Fruit fly (Drosophila melanogaster) whole organism, embryonic: ENCODE data around the gene Tdg.

Source experiments
- Aef1 ChIP-seq: fragments of 200-800 bp; sonication (Bioruptor generic); IDR thresholded peaks from 3 replicates; pipeline ENCODE4 v1.3.6; 2022; ENCODE audit warnings: missing biosample characterization, missing genetic modification characterization
- B-H2 ChIP-seq: fragments of 200-800 bp; sonication (Bioruptor generic); optimal IDR thresholded peaks from 2 replicates; lab custom pipeline; 2018; ENCODE audit warnings: missing biosample characterization, mild to moderate bottlenecking, missing genetic modification characterization
- BEAF-32 ChIP-seq: fragments of 200-800 bp; sonication (Bioruptor generic); optimal IDR thresholded peaks from 3 replicates; lab custom pipeline; 2017; ENCODE audit warnings: missing biosample characterization, missing genetic modification characterization, mild to moderate bottlenecking, moderate library complexity, missing genetic modification reagents
- CG10543 ChIP-seq: fragments of 200-800 bp; sonication (Bioruptor generic); optimal IDR thresholded peaks from 3 replicates; lab custom pipeline; 2017; ENCODE audit warnings: missing biosample characterization, mild to moderate bottlenecking, missing genetic modification characterization, moderate library complexity
- CG10565 ChIP-seq: fragments of 200-800 bp; sonication (Bioruptor generic); optimal IDR thresholded peaks from 3 replicates; lab custom pipeline; 2016; ENCODE audit warnings: missing biosample characterization, mild to moderate bottlenecking, missing genetic modification characterization
- CG11247 ChIP-seq: fragments of 200-800 bp; sonication (Bioruptor generic); IDR thresholded peaks from 2 replicates; pipeline ENCODE4 v1.3.6; 2022; ENCODE audit warnings: missing biosample characterization, missing genetic modification characterization
- CG1233 ChIP-seq: fragments of 200-800 bp; sonication (Bioruptor generic); optimal IDR thresholded peaks from 4 replicates; lab custom pipeline; 2018; ENCODE audit warnings: missing biosample characterization, mild to moderate bottlenecking, missing genetic modification characterization
- CG14710 ChIP-seq: fragments of 200-800 bp; sonication (Bioruptor generic); optimal IDR thresholded peaks from 3 replicates; lab custom pipeline; 2019; ENCODE audit warnings: missing biosample characterization, mild to moderate bottlenecking, missing genetic modification characterization, moderate library complexity
- CG15601 ChIP-seq: fragments of 200-800 bp; sonication (Bioruptor generic); optimal IDR thresholded peaks from 3 replicates; lab custom pipeline; 2019; ENCODE audit warnings: missing biosample characterization, mild to moderate bottlenecking, missing genetic modification characterization, moderate library complexity
- CG16779 ChIP-seq: fragments of 200-800 bp; sonication (Bioruptor generic); IDR thresholded peaks from 2 replicates; pipeline ENCODE4 v1.3.6; 2022; ENCODE audit warnings: missing biosample characterization, missing genetic modification characterization
- CG17802 ChIP-seq: fragments of 200-800 bp; sonication (Bioruptor generic); optimal IDR thresholded peaks from 2 replicates; lab custom pipeline; 2018; ENCODE audit warnings: missing biosample characterization, mild to moderate bottlenecking, missing genetic modification characterization, moderate library complexity
- CG17829 ChIP-seq: fragments of 200-800 bp; optimal IDR thresholded peaks from 2 replicates; lab custom pipeline; 2019; ENCODE audit warnings: missing biosample characterization, mild to moderate bottlenecking, missing genetic modification characterization, moderate library complexity
- CG3065 ChIP-seq: fragments of 200-800 bp; sonication (Bioruptor generic); optimal IDR thresholded peaks from 2 replicates; lab custom pipeline; 2016; ENCODE audit warnings: missing biosample characterization, missing genetic modification characterization
- CG4328 ChIP-seq: fragments of 200-800 bp; sonication (Bioruptor generic); optimal IDR thresholded peaks from 3 replicates; lab custom pipeline; 2017; ENCODE audit warnings: missing biosample characterization, missing genetic modification reagents, missing genetic modification characterization
- CG4617 ChIP-seq: fragments of 200-800 bp; sonication (Bioruptor generic); optimal IDR thresholded peaks from 3 replicates; lab custom pipeline; 2016; ENCODE audit warnings: missing biosample characterization, missing genetic modification characterization, borderline replicate concordance
- CG6689 ChIP-seq: fragments of 200-800 bp; sonication (Bioruptor generic); IDR thresholded peaks from 2 replicates; pipeline ENCODE4 v1.3.6; 2022; ENCODE audit warnings: missing biosample characterization, missing genetic modification characterization
- CG7357 ChIP-seq: fragments of 200-800 bp; sonication (Bioruptor generic); IDR thresholded peaks from 3 replicates; pipeline ENCODE4 v1.3.6; 2022; ENCODE audit warnings: missing biosample characterization, missing genetic modification characterization
- CG7963 ChIP-seq: fragments of 200-800 bp; sonication (Bioruptor generic); IDR thresholded peaks from 3 replicates; pipeline ENCODE4 v1.3.6; 2022; ENCODE audit warnings: missing biosample characterization, missing genetic modification characterization; ENCODE audit not compliant: partially characterized antibody
- Hey ChIP-seq: fragments of 200-800 bp; sonication (Bioruptor generic); optimal IDR thresholded peaks from 3 replicates; lab custom pipeline; 2018; ENCODE audit warnings: missing biosample characterization, mild to moderate bottlenecking, missing genetic modification characterization
- Hr51 ChIP-seq, 2 experiments: fragments of 200-800 bp; sonication (Bioruptor generic); optimal IDR thresholded peaks; 2 replicates in 1 of 2; 3 replicates in 1 of 2; lab custom pipeline; 2016 to 2018; ENCODE audit warnings: missing biosample characterization in 2 of 2, missing genetic modification characterization in 2 of 2, mild to moderate bottlenecking in 1 of 2, moderate library complexity in 1 of 2
- Kr ChIP-seq: fragments of 200-800 bp; sonication (Bioruptor generic); optimal IDR thresholded peaks from 2 replicates; lab custom pipeline; 2017; ENCODE audit warnings: missing biosample characterization, mild to moderate bottlenecking, missing genetic modification characterization
- MTF-1 ChIP-seq: fragments of 200-800 bp; sonication (Bioruptor generic); optimal IDR thresholded peaks from 2 replicates; lab custom pipeline; 2018; ENCODE audit warnings: missing biosample characterization, mild to moderate bottlenecking, missing genetic modification characterization, borderline replicate concordance
- Max ChIP-seq: fragments of 200-800 bp; sonication (Bioruptor generic); optimal IDR thresholded peaks from 2 replicates; lab custom pipeline; 2016; ENCODE audit warnings: missing biosample characterization, mild to moderate bottlenecking, missing genetic modification characterization
- Nf-YA ChIP-seq: fragments of 200-800 bp; sonication (Bioruptor generic); IDR thresholded peaks from 2 replicates; pipeline ENCODE4 v1.3.6; 2022; ENCODE audit warnings: missing biosample characterization, missing genetic modification characterization
- Sry-δ ChIP-seq: fragments of 200-800 bp; sonication (Bioruptor generic); optimal IDR thresholded peaks from 2 replicates; lab custom pipeline; 2016; ENCODE audit warnings: missing biosample characterization, missing genetic modification characterization
- Taf1 ChIP-seq: fragments of 200-800 bp; sonication (Bioruptor generic); IDR thresholded peaks from 2 replicates; pipeline ENCODE4 v1.3.6; 2022; ENCODE audit warnings: missing biosample characterization, missing genetic modification characterization
- bsh ChIP-seq, 2 experiments: fragments of 200-800 bp; sonication (Bioruptor generic); optimal IDR thresholded peaks; 2 replicates each; lab custom pipeline; 2017 to 2018; ENCODE audit warnings: mild to moderate bottlenecking in 2 of 2, missing biosample characterization in 2 of 2, missing genetic modification characterization in 2 of 2, moderate library complexity in 1 of 2
- caup ChIP-seq: fragments of 200-800 bp; sonication (Bioruptor generic); optimal IDR thresholded peaks from 3 replicates; lab custom pipeline; 2017; ENCODE audit warnings: missing biosample characterization, mild to moderate bottlenecking, missing genetic modification characterization, moderate library complexity; ENCODE audit not compliant: severe bottlenecking
- crp ChIP-seq, 2 experiments: fragments of 200-800 bp; sonication (Bioruptor generic); optimal IDR thresholded peaks; 2 replicates in 1 of 2; 3 replicates in 1 of 2; lab custom pipeline; 2017; ENCODE audit warnings: missing biosample characterization in 2 of 2, missing genetic modification characterization in 2 of 2, mild to moderate bottlenecking in 1 of 2, moderate library complexity in 1 of 2
- dmrt11E ChIP-seq: fragments of 200-800 bp; sonication (Bioruptor generic); optimal IDR thresholded peaks from 3 replicates; lab custom pipeline; 2018; ENCODE audit warnings: missing biosample characterization, mild to moderate bottlenecking, missing genetic modification characterization, moderate library complexity
- eve ChIP-seq, 2 experiments: fragments of >200 bp; optimal IDR thresholded peaks; 2 replicates each; lab custom pipeline; 2017; ENCODE audit warnings: missing biosample characterization in 2 of 2, missing genetic modification characterization in 2 of 2
- fu2 ChIP-seq: fragments of 200-800 bp; sonication (Bioruptor generic); optimal IDR thresholded peaks from 2 replicates; lab custom pipeline; 2016; ENCODE audit warnings: missing biosample characterization, missing genetic modification characterization
- gce ChIP-seq: fragments of 200-800 bp; sonication (Bioruptor generic); IDR thresholded peaks from 3 replicates; pipeline ENCODE4 v1.3.6; 2022; ENCODE audit warnings: missing biosample characterization, missing genetic modification characterization
- gcm ChIP-seq: fragments of 200-800 bp; sonication (Bioruptor generic); optimal IDR thresholded peaks from 2 replicates; lab custom pipeline; 2019; ENCODE audit warnings: missing biosample characterization, mild to moderate bottlenecking, missing genetic modification characterization, moderate library complexity
- gfzf ChIP-seq: fragments of 200-800 bp; sonication (Bioruptor generic); optimal IDR thresholded peaks from 2 replicates; lab custom pipeline; 2016; ENCODE audit warnings: missing biosample characterization, mild to moderate bottlenecking, missing genetic modification characterization, moderate library complexity
- hbn ChIP-seq: fragments of 200-800 bp; sonication (Bioruptor generic); IDR thresholded peaks from 2 replicates; pipeline ENCODE4 v1.3.6; 2022; ENCODE audit warnings: missing biosample characterization, missing genetic modification characterization; ENCODE audit not compliant: partially characterized antibody
- inv ChIP-seq: fragments of 200-800 bp; sonication (Bioruptor generic); IDR thresholded peaks from 2 replicates; pipeline ENCODE4 v1.3.6; 2022; ENCODE audit warnings: missing biosample characterization, missing genetic modification characterization; ENCODE audit not compliant: partially characterized antibody
- jumu ChIP-seq: fragments of 200-800 bp; sonication (Bioruptor generic); optimal IDR thresholded peaks from 3 replicates; lab custom pipeline; 2016; ENCODE audit warnings: missing biosample characterization, missing genetic modification characterization
- kni ChIP-seq: fragments of 200-800 bp; sonication (Bioruptor generic); optimal IDR thresholded peaks from 3 replicates; lab custom pipeline; 2017; ENCODE audit warnings: mild to moderate bottlenecking, missing biosample characterization, missing genetic modification reagents, missing genetic modification characterization
- oc ChIP-seq: fragments of 200-800 bp; sonication (Bioruptor generic); optimal IDR thresholded peaks from 2 replicates; lab custom pipeline; 2018; ENCODE audit warnings: missing biosample characterization, mild to moderate bottlenecking, missing genetic modification characterization, moderate library complexity
- pho ChIP-seq: fragments of 200-800 bp; sonication (Bioruptor generic); optimal IDR thresholded peaks from 2 replicates; lab custom pipeline; 2016; ENCODE audit warnings: missing biosample characterization, missing genetic modification characterization
- ranshi ChIP-seq: fragments of 200-800 bp; sonication (Bioruptor generic); IDR thresholded peaks from 2 replicates; pipeline ENCODE4 v1.3.6; 2022; ENCODE audit warnings: missing biosample characterization, missing genetic modification characterization
- repo ChIP-seq: fragments of 200-800 bp; sonication (Bioruptor generic); optimal IDR thresholded peaks from 2 replicates; lab custom pipeline; 2016; ENCODE audit warnings: missing biosample characterization, missing genetic modification characterization
- sens-2 ChIP-seq: fragments of 200-800 bp; sonication (Bioruptor generic); IDR thresholded peaks from 2 replicates; pipeline ENCODE4 v1.3.6; 2022; ENCODE audit warnings: missing biosample characterization, missing genetic modification characterization
- shn ChIP-seq: fragments of 200-800 bp; sonication (Bioruptor generic); optimal IDR thresholded peaks from 3 replicates; lab custom pipeline; 2016; ENCODE audit warnings: missing biosample characterization, missing genetic modification characterization
- sna ChIP-seq: fragments of 200-800 bp; sonication (Bioruptor generic); IDR thresholded peaks from 2 replicates; pipeline ENCODE4 v1.3.6; 2022; ENCODE audit warnings: missing biosample characterization, missing genetic modification characterization; ENCODE audit not compliant: partially characterized antibody
- ttk ChIP-seq: fragments of 200-800 bp; sonication (Bioruptor generic); IDR thresholded peaks from 2 replicates; pipeline ENCODE4 v2.1.2; 2022; ENCODE audit warnings: missing biosample characterization, missing genetic modification characterization
- tx ChIP-seq: fragments of 200-800 bp; sonication (Bioruptor generic); optimal IDR thresholded peaks from 2 replicates; lab custom pipeline; 2016; ENCODE audit warnings: missing biosample characterization, missing genetic modification characterization
- zfh1 ChIP-seq: fragments of 200-800 bp; sonication (Bioruptor generic); IDR thresholded peaks from 3 replicates; pipeline ENCODE4 v1.3.6; 2022; ENCODE audit warnings: missing biosample characterization, missing genetic modification characterization

Tdg gene

dm6 chr4:497724-498123, 59.9 kb downstream of the Tdg start (continued):
- peak; percentile 87 for TF ChIP-seq oc (tag; lab: Kevin White, UChicago)
- TF ChIP-seq CG17829 = peak; percentile 86
- peak; percentile 68 for TF ChIP-seq CG4617 (GFP tag; lab: Kevin White, UChicago)
- TF ChIP-seq repo (GFP tag; lab: Kevin White, UChicago) = peak; percentile 95
- TF ChIP-seq CG3065 = peak; percentile 83
- peak; percentile 96 for TF ChIP-seq CG14710 (tag; lab: Kevin White, UChicago)
- peak; percentile 96 for TF ChIP-seq CG4328 (GFP tag; lab: Kevin White, UChicago)
- TF ChIP-seq B-H2 (GFP tag; lab: Kevin White, UChicago) = peak; percentile 65
- TF ChIP-seq hbn (GFP tag; lab: Robert Waterston, UW) = no peak
- TF ChIP-seq Hr51 (GFP tag; optimal IDR thresholded peaks at IDR 0.05; lab: Kevin White, UChicago) = peak; percentile 64 to 92
- TF ChIP-seq Aef1 (GFP tag; lab: Robert Waterston, UW) = no peak
- no peak; the same call in 1 of the 2 replicates for TF ChIP-seq sens-2 (GFP tag; lab: Robert Waterston, UW)
- no peak for TF ChIP-seq CG7963 (GFP tag; lab: Robert Waterston, UW)
- TF ChIP-seq dmrt11E (tag; lab: Kevin White, UChicago) = peak; percentile 94
- peak in 1 of 2 experiments; percentile 85 for TF ChIP-seq eve (GFP tag; optimal IDR thresholded peaks at IDR 0.05; lab: Kevin White, UChicago)
- no peak; the same call in 1 of the 2 replicates for TF ChIP-seq ttk (GFP tag; lab: Robert Waterston, UW)
- TF ChIP-seq CG17802 (tag; lab: Kevin White, UChicago) = peak; percentile 41
- TF ChIP-seq gce = peak; percentile 93; the same call in 1 of the 3 replicates
- TF ChIP-seq Max (GFP tag; lab: Kevin White, UChicago) = peak; percentile 85
- peak; percentile 12 for TF ChIP-seq gfzf
- TF ChIP-seq sna (GFP tag; lab: Robert Waterston, UW) = no peak
- TF ChIP-seq CG15601 (tag; lab: Kevin White, UChicago) = peak; percentile 98
- TF ChIP-seq caup = peak; percentile 95
- TF ChIP-seq CG1233 (GFP tag; lab: Kevin White, UChicago) = peak; percentile 98
- peak; percentile 71 for TF ChIP-seq CG10565 (GFP tag; lab: Kevin White, UChicago)
- peak; percentile 87 for TF ChIP-seq tx (GFP tag; lab: Kevin White, UChicago)
- peak; percentile 64; the same call in 1 of the 2 replicates for TF ChIP-seq CG6689
- TF ChIP-seq fu2 = peak; percentile 54
- TF ChIP-seq CG11247 (GFP tag; lab: Robert Waterston, UW) = no peak
- TF ChIP-seq Kr (GFP tag; lab: Kevin White, UChicago) = peak; percentile 100
- no peak for TF ChIP-seq inv (GFP tag; lab: Robert Waterston, UW)
- peak in 1 of 2 experiments; percentile 47 for TF ChIP-seq crp (GFP tag; optimal IDR thresholded peaks at IDR 0.05; lab: Kevin White, UChicago)
- peak; percentile 94 for TF ChIP-seq CG10543 (GFP tag; lab: Kevin White, UChicago)
- peak; percentile 5 for TF ChIP-seq BEAF-32 (GFP tag; lab: Kevin White, UChicago)
- TF ChIP-seq shn (GFP tag; lab: Kevin White, UChicago) = peak; percentile 86
- TF ChIP-seq jumu (GFP tag; lab: Kevin White, UChicago) = peak; percentile 79
- TF ChIP-seq Hey (tag; lab: Kevin White, UChicago) = peak; percentile 90
- peak; percentile 93 for TF ChIP-seq Nf-YA (GFP tag; lab: Robert Waterston, UW)
- TF ChIP-seq gcm = peak; percentile 96
- TF ChIP-seq Sry-δ (GFP tag; lab: Kevin White, UChicago) = peak; percentile 53
- peak; percentile 92 for TF ChIP-seq zfh1 (GFP tag; lab: Robert Waterston, UW)
- peak; percentile 100 for TF ChIP-seq kni (GFP tag; lab: Kevin White, UChicago)
- peak; percentile 43; the same call in 1 of the 3 replicates for TF ChIP-seq CG7357
- TF ChIP-seq pho (GFP tag; lab: Kevin White, UChicago) = peak; percentile 77
- TF ChIP-seq MTF-1 (GFP tag; lab: Kevin White, UChicago) = peak; percentile 98
- no peak for TF ChIP-seq Taf1 (GFP tag; lab: Robert Waterston, UW)
- TF ChIP-seq CG16779 = peak; percentile 76
- peak in 1 of 2 experiments; percentile 94 for TF ChIP-seq bsh (GFP tag; optimal IDR thresholded peaks at IDR 0.05; lab: Kevin White, UChicago)
- TF ChIP-seq ranshi (GFP tag; lab: Robert Waterston, UW) = no peak; the same call in 1 of the 2 replicates
